Fruit fly (Drosophila melanogaster): ENCODE measurements around the gene CG10195.

DNA sequence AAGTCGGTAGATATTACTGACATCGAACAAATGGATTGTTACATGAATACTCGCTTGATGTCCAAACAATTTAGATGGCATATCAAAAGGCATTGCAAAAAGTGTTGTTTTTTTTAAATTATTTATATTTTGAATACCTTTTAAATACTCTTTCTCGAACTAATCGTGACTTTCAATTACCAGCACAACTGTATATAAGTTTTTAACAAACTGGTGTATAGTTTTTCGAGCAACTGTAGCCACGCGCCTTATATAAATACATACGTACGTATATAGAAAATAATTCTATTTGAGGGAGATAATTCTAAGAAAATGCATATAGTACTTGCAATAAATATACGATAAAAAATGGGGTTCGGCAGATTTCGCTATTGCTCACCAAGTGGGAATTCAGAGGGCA lies 44.2 kb downstream of the CG10195 start:
- TF ChIP-seq CG8478 (optimal IDR thresholded peaks at IDR 0.05) (no peak), CTCF (optimal IDR thresholded peaks at IDR 0.05) (no peak)

All from S2 (cell line).